Worm (Caenorhabditis elegans): ENCODE data around the gene lec-4.
A peak's percentile ranks its signal among the peaks of the same experiment; 100 is the strongest.

lec-4 gene

DNA sequence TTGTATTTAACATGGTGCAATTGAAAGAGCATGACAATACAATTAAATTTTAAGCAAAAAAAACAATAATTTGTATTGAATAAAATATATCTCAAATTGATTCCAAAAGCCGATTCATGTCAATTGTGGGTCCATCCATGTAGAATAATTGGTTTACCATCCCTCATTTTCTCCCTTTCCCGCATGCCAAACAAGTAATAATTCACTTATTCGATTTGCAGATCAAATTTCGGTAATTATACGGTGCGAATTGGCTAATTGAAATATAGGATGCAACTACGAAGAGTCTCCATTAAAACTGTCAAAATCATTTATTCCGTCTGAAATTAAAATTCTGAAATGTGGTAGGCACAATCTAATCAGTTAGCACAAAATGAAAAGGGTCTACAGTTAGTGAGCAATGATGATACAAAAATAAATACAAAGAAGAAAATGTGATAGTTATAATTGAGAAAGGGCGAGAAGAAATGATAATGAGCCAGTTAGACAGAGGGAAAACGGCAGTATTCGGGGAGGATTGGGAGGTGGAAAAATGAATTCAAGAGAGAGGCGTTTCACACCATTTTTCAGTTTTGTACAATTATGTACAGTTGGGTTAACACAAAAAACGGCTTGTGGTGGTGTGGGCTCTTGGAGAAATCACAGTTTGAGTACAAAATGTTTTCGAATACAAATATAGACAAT, 16.7 kb upstream of the lec-4 start (continued):
- TF ChIP-seq ZK546.5 (tag; optimal IDR thresholded peaks at IDR 0.05) (no peak), ceh-62 (tag; optimal IDR thresholded peaks at IDR 0.05) (no peak), unc-130 (GFP tag; optimal IDR thresholded peaks at IDR 0.05) (no peak), nhr-111 (GFP tag; optimal IDR thresholded peaks at IDR 0.05) (no peak), fkh-10 (GFP tag; optimal IDR thresholded peaks at IDR 0.05) (no peak)

DNA sequence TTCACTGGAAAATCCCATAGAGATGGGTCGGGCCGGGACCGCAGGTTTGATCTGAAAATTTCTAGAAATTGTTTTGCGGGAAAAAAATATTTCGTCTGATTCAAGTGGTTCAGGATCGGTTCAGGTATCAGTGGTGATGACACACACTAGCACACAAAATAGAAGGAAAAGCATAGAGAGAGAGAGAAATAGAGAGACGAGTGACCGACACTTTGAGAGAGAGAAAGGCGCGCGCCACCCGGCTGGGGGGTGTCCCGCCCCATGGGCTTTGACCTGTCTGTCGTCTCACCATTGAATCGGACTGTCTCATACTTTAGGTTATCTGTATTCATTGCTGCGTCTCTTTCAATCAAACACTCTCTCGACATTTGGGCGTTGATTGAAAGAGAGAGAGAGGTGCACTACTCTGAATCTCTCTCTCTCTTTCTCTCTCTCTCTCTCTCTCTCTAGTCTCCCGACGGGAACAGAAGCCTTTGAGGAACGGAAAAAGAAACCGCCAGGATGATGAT, 13.4 kb upstream of the lec-4 start, which contains the start of gene acy-3:
TSS of gene acy-3 (minus strand) at position 51 of the 509 bp plus-strand sequence.
- peak; percentile 17 for TF ChIP-seq aha-1 (tag)
- TF ChIP-seq ces-1 (GFP tag; optimal IDR thresholded peaks at IDR 0.05) = no peak
- TF ChIP-seq php-3 (GFP tag; IDR thresholded peaks at IDR 0.05) = no peak
- TF ChIP-seq nhr-41 (GFP tag; IDR thresholded peaks at IDR 0.05) = peak; percentile 47; the same call in 1 of the 2 replicates
- peak; percentile 11 for TF ChIP-seq pqm-1 (tag; optimal IDR thresholded peaks at IDR 0.05)
- TF ChIP-seq unc-130 (GFP tag; optimal IDR thresholded peaks at IDR 0.05) = no peak
- peak; percentile 78 for TF ChIP-seq mdl-1 (tag; optimal IDR thresholded peaks at IDR 0.05)
- TF ChIP-seq F37D6.2 (tag; optimal IDR thresholded peaks at IDR 0.05) = no peak
- TF ChIP-seq egl-43 (GFP tag; IDR thresholded peaks at IDR 0.05) = peak; percentile 72; the same call in 1 of the 2 replicates
- no peak for TF ChIP-seq F26F4.8 (GFP tag; conservative IDR thresholded peaks at IDR 0.05)
- peak; percentile 38 for TF ChIP-seq ztf-7 (tag; optimal IDR thresholded peaks at IDR 0.05)
- peak; percentile 23 for TF ChIP-seq nhr-77 (tag; optimal IDR thresholded peaks at IDR 0.05)
- TF ChIP-seq daf-19 (GFP tag; conservative IDR thresholded peaks at IDR 0.05) = no peak
- TF ChIP-seq hmg-1.1 (GFP tag; IDR thresholded peaks at IDR 0.05) = peak; percentile 69; the same call in 1 of the 2 replicates
- TF ChIP-seq spr-1 (tag; optimal IDR thresholded peaks at IDR 0.05) = peak; percentile 6
- peak; percentile 27 for TF ChIP-seq dpl-1 (GFP tag; optimal IDR thresholded peaks at IDR 0.05)
- TF ChIP-seq unc-39 (tag; optimal IDR thresholded peaks at IDR 0.05) = no peak
- peak; percentile 72; the same call in 1 of the 2 replicates for TF ChIP-seq T26A8.4 (GFP tag; IDR thresholded peaks at IDR 0.05)
- TF ChIP-seq lsy-2 (tag; optimal IDR thresholded peaks at IDR 0.05) = peak; percentile 17 to 45
- peak; percentile 28; the same call in 1 of the 2 replicates for TF ChIP-seq dmd-6 (GFP tag; IDR thresholded peaks at IDR 0.05)
- peak; percentile 75 for TF ChIP-seq mxl-3 (GFP tag; optimal IDR thresholded peaks at IDR 0.05)
- TF ChIP-seq nhr-42 (GFP tag; IDR thresholded peaks at IDR 0.05) = no peak
- no peak for TF ChIP-seq unc-62 (GFP tag; optimal IDR thresholded peaks at IDR 0.05 in 1 of 2)
- no peak for TF ChIP-seq unc-62 (tag; optimal IDR thresholded peaks at IDR 0.05)
- no peak for TF ChIP-seq ama-1 (optimal IDR thresholded peaks at IDR 0.05)
- TF ChIP-seq dmd-8 (GFP tag; IDR thresholded peaks at IDR 0.05) = no peak
- 0 out of 2 replicates have a peak, but pooled peaks have one; percentile 53 for TF ChIP-seq ceh-20 (GFP tag; IDR thresholded peaks at IDR 0.05)
- peak; percentile 46 for TF ChIP-seq rbr-2 (tag; optimal IDR thresholded peaks at IDR 0.05)
- TF ChIP-seq nhr-25 (tag; optimal IDR thresholded peaks at IDR 0.05; ENCODE audit: borderline replicate concordance, insufficient read depth) = no peak
- TF ChIP-seq ctbp-1 (GFP tag; IDR thresholded peaks at IDR 0.05) = no peak
- TF ChIP-seq zip-11 (GFP tag; IDR thresholded peaks at IDR 0.05) = no peak
- TF ChIP-seq ztf-11 (tag; optimal IDR thresholded peaks at IDR 0.05) = no peak
- no peak for TF ChIP-seq Y5F2A.4 (GFP tag; optimal IDR thresholded peaks at IDR 0.05)
- no peak for TF ChIP-seq daf-12 (tag; optimal IDR thresholded peaks at IDR 0.05)
- TF ChIP-seq lin-38 (GFP tag; IDR thresholded peaks at IDR 0.05) = no peak
- TF ChIP-seq set-16 (GFP tag; IDR thresholded peaks at IDR 0.05) = peak; percentile 42
- peak; percentile 0 for TF ChIP-seq lin-13 (GFP tag; optimal IDR thresholded peaks at IDR 0.05)
- TF ChIP-seq nhr-48 (tag; optimal IDR thresholded peaks at IDR 0.05) = peak; percentile 49
- TF ChIP-seq hlh-11 (tag; optimal IDR thresholded peaks at IDR 0.05) = peak; percentile 92
- no peak for TF ChIP-seq snpc-1.2 (GFP tag; IDR thresholded peaks at IDR 0.05)
- no peak for TF ChIP-seq R02D3.7 (tag; optimal IDR thresholded peaks at IDR 0.05)
- no peak for TF ChIP-seq jun-1 (tag; optimal IDR thresholded peaks at IDR 0.05)
- TF ChIP-seq nhr-28 (tag; optimal IDR thresholded peaks at IDR 0.05) = peak; percentile 57
- TF ChIP-seq duxl-1 (tag; optimal IDR thresholded peaks at IDR 0.05; ENCODE audit: poor library complexity) = peak; percentile 66

Data from whole organism, L4 larva.